Worm (Caenorhabditis elegans) whole organism, midembryonic: ENCODE measurements around the gene golg-2.

Experiments used
- T22C8.4 ChIP-seq: fragments of 200-800 bp; sonication (Bioruptor generic); IDR thresholded peaks from 2 replicates; pipeline ENCODE4 v1.3.6; 2022; ENCODE audit warnings: missing genetic modification characterization, missing compliant biosample characterization
- cog-1 ChIP-seq: sonication (generic microtip); optimal IDR thresholded peaks from 2 replicates; lab custom pipeline; 2016; ENCODE audit warnings: missing genetic modification characterization, missing compliant biosample characterization
- flt-1 ChIP-seq: fragments of 200-800 bp; sonication (Bioruptor generic); IDR thresholded peaks from 2 replicates; pipeline ENCODE4 v1.3.6; 2022; ENCODE audit warnings: missing genetic modification characterization, missing compliant biosample characterization
- klf-2 ChIP-seq: fragments of 200-800 bp; sonication (Bioruptor generic); conservative IDR thresholded peaks from 2 replicates; pipeline ENCODE4 v1.3.6; 2022; ENCODE audit warnings: missing genetic modification reagents, missing genetic modification characterization, missing compliant biosample characterization
- med-1 ChIP-seq: sonication (generic microtip); optimal IDR thresholded peaks from 2 replicates; lab custom pipeline; 2017; ENCODE audit warnings: missing genetic modification characterization, mild to moderate bottlenecking, missing compliant biosample characterization, antibody characterized with exemption, missing genetic modification reagents; ENCODE audit not compliant: insufficient read depth
- ref-1 ChIP-seq: fragments of 200-800 bp; sonication (Bioruptor generic); conservative IDR thresholded peaks from 2 replicates; pipeline ENCODE4 v1.3.6; 2022; ENCODE audit warnings: missing genetic modification reagents, missing genetic modification characterization, missing compliant biosample characterization
- tab-1 ChIP-seq: fragments of 200-800 bp; sonication (Bioruptor generic); IDR thresholded peaks from 2 replicates; pipeline ENCODE4 v1.3.6; 2022; ENCODE audit warnings: missing genetic modification characterization, missing compliant biosample characterization
- ztf-23 ChIP-seq: fragments of 200-800 bp; sonication (Bioruptor generic); IDR thresholded peaks from 2 replicates; pipeline ENCODE4 v1.3.6; 2022; ENCODE audit warnings: missing genetic modification reagents, missing genetic modification characterization, missing compliant biosample characterization
- ztf-29 ChIP-seq: fragments of 200-800 bp; sonication (Bioruptor generic); IDR thresholded peaks from 2 replicates; pipeline ENCODE4 v1.3.6; 2022; ENCODE audit warnings: missing genetic modification reagents, missing genetic modification characterization, missing compliant biosample characterization

golg-2 gene

DNA sequence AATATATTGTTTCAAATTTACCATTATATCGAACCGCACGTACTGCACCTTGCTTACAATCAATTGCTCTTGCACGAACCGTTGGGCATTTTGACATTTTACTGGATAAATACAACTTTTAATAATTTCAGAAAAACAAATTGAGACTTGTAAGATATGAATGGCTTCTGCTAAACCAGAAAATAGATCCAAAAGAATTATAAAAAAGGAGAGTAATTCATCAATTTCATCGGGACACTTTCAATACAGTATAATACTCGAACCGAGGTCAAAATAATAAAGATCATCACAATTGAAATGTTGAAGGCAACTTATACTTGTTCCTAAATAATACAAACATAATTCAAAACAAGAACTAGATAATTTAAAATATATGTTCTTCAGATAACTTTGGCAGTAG, 8.3 kb downstream of the golg-2 start, which contains the start of gene wdr-83:
wdr-83 (minus strand) TSS at position 101 of the 400 bp plus-strand sequence.
- TF ChIP-seq ztf-23, result no peak
- no peak for TF ChIP-seq klf-2
- TF ChIP-seq flt-1 (GFP tag; lab: Robert Waterston, UW), result no peak
- TF ChIP-seq ref-1 (GFP tag; lab: Robert Waterston, UW), result no peak
- no peak for TF ChIP-seq ztf-29 (GFP tag; lab: Robert Waterston, UW)

DNA sequence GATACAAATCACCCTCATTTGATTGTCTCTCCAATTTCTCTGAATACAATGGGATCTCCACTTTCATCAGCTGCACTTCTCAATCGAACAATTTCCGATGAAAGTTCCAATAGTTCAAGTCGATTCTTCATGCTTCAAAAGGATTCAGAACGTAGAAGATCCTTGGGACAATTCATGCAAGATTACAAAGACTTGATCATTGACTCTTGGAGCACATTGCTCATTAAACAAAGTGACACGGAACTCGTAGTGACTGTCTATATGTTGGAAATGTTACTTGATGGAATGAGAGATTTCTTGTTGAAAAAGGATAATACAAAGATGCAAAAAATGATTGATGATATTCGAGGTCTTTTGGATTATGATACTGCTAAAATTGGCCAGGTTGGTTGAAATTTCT, 11.9 kb downstream of the golg-2 start:
- TF ChIP-seq ztf-23 (no peak), ztf-29 (GFP tag; lab: Robert Waterston, UW) (no peak), med-1 (GFP tag; lab: Kevin White, UChicago) (no peak), cog-1 (tag; lab: Kevin White, UChicago) (no peak), T22C8.4 (GFP tag; lab: Robert Waterston, UW) (no peak), klf-2 (no peak), ref-1 (GFP tag; lab: Robert Waterston, UW) (no peak), tab-1 (no peak), flt-1 (GFP tag; lab: Robert Waterston, UW) (no peak)

- TF ChIP-seq klf-2, result no peak
- TF ChIP-seq flt-1 (GFP tag; lab: Robert Waterston, UW), result no peak
- TF ChIP-seq tab-1, result no peak
- TF ChIP-seq T22C8.4 (GFP tag; lab: Robert Waterston, UW), result no peak
- TF ChIP-seq med-1 (GFP tag; lab: Kevin White, UChicago), result no peak
- no peak for TF ChIP-seq ref-1 (GFP tag; lab: Robert Waterston, UW)
Observed at ce11 chrII:5022381-5022855, 17.5 kb downstream of the golg-2 start, which contains the start of the genes nsy-1 and F59A6.13. Gene nsy-1 (plus strand): TSS chrII:5022757. Gene F59A6.13 (plus strand): TSS chrII:5022805.

DNA sequence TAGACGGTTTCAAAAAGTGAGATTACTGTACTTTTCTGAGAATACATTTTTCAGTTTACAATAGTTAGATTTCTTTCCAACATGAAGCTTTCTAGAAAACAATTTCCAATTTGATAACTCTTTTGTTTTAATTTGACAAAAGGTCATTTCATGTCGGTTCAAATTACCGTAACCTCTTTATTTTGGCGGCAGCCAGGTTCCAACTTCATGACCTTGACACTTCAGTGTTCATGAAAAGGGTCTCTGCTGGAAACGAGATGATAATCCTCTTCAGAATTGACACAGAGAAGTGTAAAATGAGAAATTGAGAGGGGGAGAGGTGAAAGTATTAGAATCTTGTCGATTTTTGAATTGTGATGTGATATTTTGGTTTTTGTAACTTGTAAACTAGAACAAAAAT, 18.4 kb downstream of the golg-2 start:
- no peak for TF ChIP-seq ref-1 (GFP tag; lab: Robert Waterston, UW)

DNA sequence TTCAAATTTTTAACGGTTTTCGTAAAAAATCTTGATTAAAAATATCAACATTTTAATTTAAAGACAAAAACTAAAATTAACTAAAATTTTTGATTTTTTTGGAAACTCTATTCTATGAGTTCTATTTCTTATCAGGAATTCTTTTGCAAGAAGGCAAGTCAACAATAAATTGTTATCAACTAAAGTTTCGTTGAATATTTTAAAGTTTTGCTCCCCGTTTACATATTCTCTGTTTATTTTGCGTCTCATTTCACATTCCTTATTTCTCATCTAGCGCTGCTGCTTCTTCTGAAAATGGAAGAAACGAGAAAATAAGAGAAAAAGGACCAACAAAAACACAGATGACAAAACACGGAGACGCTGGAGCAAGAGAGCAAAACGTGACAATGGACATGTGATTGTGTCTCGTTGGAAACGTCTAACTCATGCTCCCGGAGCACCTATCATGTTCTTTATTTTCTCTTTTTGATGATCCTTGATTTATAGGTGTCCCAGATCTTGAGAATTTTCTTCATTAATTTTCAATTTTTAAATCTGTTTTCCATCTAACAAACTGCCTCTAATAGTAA, 19.3 kb downstream of the golg-2 start:
- no peak for TF ChIP-seq ref-1 (GFP tag; lab: Robert Waterston, UW)

DNA sequence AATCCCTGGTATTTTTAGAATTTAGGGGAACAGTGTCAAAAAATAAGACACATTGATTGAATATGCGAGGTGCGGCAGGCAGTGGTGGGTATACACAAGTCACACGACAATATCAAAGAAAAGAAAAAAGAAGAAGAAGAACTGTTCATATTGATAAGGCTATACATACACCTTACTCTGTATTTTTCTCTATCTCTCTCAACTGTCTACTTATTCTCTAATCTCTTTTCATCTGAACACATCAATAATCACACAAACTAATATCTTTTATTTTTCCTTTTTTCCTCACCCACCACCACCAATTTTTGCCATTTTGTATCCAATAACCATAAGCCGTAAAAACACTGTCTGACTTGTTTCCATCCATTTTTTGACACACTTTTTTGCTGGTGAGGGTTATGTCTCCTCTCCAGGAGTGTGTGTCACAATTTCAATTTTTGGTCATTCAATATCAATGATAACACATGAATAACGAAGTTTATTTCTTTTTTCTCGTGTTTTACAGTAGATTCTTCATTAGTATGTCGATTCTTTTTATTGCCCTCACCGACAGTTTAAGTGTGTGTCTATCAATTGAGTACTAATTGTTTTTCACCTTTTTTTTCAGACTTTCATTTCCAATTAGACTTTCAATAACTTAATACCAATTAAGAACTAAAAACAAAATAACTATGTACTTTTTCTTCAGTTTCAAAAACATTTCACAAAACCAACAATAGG, 20.3 kb downstream of the golg-2 start:
- TF ChIP-seq T22C8.4 (GFP tag; lab: Robert Waterston, UW) (no peak), flt-1 (GFP tag; lab: Robert Waterston, UW) (no peak), med-1 (GFP tag; lab: Kevin White, UChicago) (no peak), tab-1 (no peak), klf-2 (no peak), ztf-29 (GFP tag; lab: Robert Waterston, UW) (no peak), ref-1 (GFP tag; lab: Robert Waterston, UW) (no peak), cog-1 (tag; lab: Kevin White, UChicago) (no peak)

DNA sequence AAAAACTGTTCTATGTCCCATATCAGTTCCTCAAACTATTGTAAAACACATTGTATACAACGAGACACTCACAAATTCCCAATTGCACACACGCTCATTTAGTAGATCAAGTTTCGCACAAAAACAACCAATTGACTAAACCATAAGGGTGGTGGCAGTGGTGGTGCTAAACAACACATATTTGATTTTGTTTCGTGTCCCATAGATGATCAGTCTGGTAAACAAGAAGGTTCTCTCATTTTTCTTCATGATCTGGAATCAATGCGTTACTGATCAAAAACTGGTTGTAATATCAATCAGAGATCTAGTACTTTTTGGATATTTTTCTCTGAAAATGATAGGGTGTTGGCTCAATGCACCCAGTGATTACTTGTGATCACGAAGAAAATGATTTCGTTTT, 21.3 kb downstream of the golg-2 start:
- TF ChIP-seq ref-1 (GFP tag; lab: Robert Waterston, UW), result no peak
- TF ChIP-seq flt-1 (GFP tag; lab: Robert Waterston, UW), result no peak
- TF ChIP-seq klf-2, result no peak
- no peak for TF ChIP-seq tab-1
- no peak for TF ChIP-seq med-1 (GFP tag; lab: Kevin White, UChicago)
- no peak for TF ChIP-seq cog-1 (tag; lab: Kevin White, UChicago)
- no peak for TF ChIP-seq ztf-29 (GFP tag; lab: Robert Waterston, UW)
- TF ChIP-seq T22C8.4 (GFP tag; lab: Robert Waterston, UW), result no peak
- TF ChIP-seq ztf-23, result no peak

ce11 chrII:5016977-5017585, 22.8 kb downstream of the golg-2 start:
- TF ChIP-seq flt-1 (GFP tag; lab: Robert Waterston, UW) (no peak), med-1 (GFP tag; lab: Kevin White, UChicago) (no peak), klf-2 (no peak), ztf-29 (GFP tag; lab: Robert Waterston, UW) (0 out of 2 replicates have a peak, but pooled peaks have one; percentile 19), ref-1 (GFP tag; lab: Robert Waterston, UW) (no peak)

DNA sequence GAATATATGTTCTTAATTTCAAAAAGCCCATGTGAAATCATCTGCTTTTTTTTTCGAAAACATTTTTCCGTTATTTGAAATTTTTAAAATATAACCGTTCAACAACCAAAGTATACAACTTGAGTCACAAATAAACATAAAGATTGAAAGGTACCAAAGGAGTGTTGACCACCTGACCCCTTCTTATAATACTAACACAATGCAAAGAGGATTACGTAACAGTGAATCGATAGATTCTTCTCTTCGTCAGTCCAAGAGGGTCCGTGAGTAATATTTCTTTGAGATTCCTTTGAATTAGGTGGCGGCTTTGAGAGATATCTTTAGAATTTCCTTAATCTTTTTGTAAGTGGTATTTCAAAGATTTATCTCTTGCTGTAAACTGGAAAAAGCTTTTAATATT, 23.7 kb downstream of the golg-2 start:
- TF ChIP-seq flt-1 (GFP tag; lab: Robert Waterston, UW) (no peak), klf-2 (no peak), ztf-29 (GFP tag; lab: Robert Waterston, UW) (no peak), ztf-23 (no peak)

- TF ChIP-seq ztf-23, result no peak
- TF ChIP-seq ref-1 (GFP tag; lab: Robert Waterston, UW), result no peak
- TF ChIP-seq klf-2, result no peak
- no peak for TF ChIP-seq med-1 (GFP tag; lab: Kevin White, UChicago)
Observed at ce11 chrII:5014399-5014798, 25.5 kb downstream of the golg-2 start, which contains the start of gene F59A6.2. Gene F59A6.2 (plus strand): TSS chrII:5014699.
